Fruit fly (Drosophila melanogaster) whole organism, embryonic: ENCODE measurements around the gene obst-G.

ENCODE experiments used
- CG12299 ChIP-seq: fragments of 200-800 bp; sonication (Bioruptor generic); optimal IDR thresholded peaks from 2 replicates; lab custom pipeline; 2018; ENCODE audit warnings: missing biosample characterization, mild to moderate bottlenecking, missing genetic modification characterization
- CG16813 ChIP-seq: fragments of 200-800 bp; sonication (Bioruptor generic); IDR thresholded peaks from 3 replicates; pipeline ENCODE4 v1.3.6; 2022; ENCODE audit warnings: missing biosample characterization, missing genetic modification characterization; ENCODE audit not compliant: partially characterized antibody
- Dad ChIP-seq: fragments of 200-800 bp; sonication (Bioruptor generic); optimal IDR thresholded peaks from 3 replicates; lab custom pipeline; 2016; ENCODE audit warnings: missing biosample characterization, missing genetic modification characterization
- Dfd ChIP-seq, 2 experiments: fragments of >200 bp; optimal IDR thresholded peaks; 2 replicates each; lab custom pipeline; 2017; ENCODE audit warnings: missing biosample characterization in 2 of 2, missing genetic modification characterization in 2 of 2
- Hr39 ChIP-seq: fragments of >200 bp; optimal IDR thresholded peaks from 2 replicates; lab custom pipeline; 2017
- Lhr ChIP-seq: fragments of 200-800 bp; sonication (Bioruptor generic); optimal IDR thresholded peaks from 3 replicates; lab custom pipeline; 2017; ENCODE audit warnings: mild to moderate bottlenecking, missing biosample characterization, missing genetic modification reagents, missing genetic modification characterization
- Sox102F ChIP-seq: fragments of 200-800 bp; sonication (Bioruptor generic); optimal IDR thresholded peaks from 2 replicates; lab custom pipeline; 2018; ENCODE audit warnings: missing biosample characterization, mild to moderate bottlenecking, missing genetic modification characterization, moderate library complexity
- disco-r ChIP-seq: fragments of 200-800 bp; sonication (Bioruptor generic); optimal IDR thresholded peaks from 2 replicates; lab custom pipeline; 2016; ENCODE audit warnings: missing biosample characterization, missing genetic modification characterization
- fru ChIP-seq: fragments of >200 bp; optimal IDR thresholded peaks from 2 replicates; lab custom pipeline; 2017
- stwl ChIP-seq: fragments of 200-800 bp; sonication (Bioruptor generic); optimal IDR thresholded peaks from 3 replicates; lab custom pipeline; 2018; ENCODE audit warnings: missing biosample characterization, mild to moderate bottlenecking, missing genetic modification characterization, moderate library complexity

DNA sequence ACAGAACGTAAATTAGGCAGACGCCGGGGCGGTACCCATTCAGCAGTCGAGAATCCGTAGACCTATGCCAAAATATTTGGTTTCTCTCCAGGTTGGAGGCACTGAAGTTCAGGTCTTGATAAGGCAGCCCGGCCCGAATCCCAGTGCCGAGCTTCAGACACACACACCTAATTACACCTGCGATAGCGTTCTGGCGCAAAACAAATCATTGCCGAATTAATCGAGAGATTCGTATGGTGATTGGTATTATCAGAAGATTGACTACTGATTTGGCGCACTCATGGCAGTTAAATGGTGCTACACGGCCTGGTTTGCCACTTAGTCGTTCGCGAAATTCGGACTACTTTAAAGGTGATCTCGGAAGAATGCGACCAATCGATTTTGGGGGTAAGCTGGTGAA, 5.8 kb downstream of the obst-G start, which contains the start of gene CG7252:
- no peak for TF ChIP-seq Dfd (GFP tag; optimal IDR thresholded peaks at IDR 0.05; lab: Kevin White, UChicago)
- TF ChIP-seq Dad = no peak
- TF ChIP-seq CG16813 (GFP tag; lab: Robert Waterston, UW) = no peak
- no peak for TF ChIP-seq stwl (tag; lab: Kevin White, UChicago)
- TF ChIP-seq fru (lab: Kevin White, UChicago) = no peak
- TF ChIP-seq Lhr (GFP tag; lab: Kevin White, UChicago) = no peak
- TF ChIP-seq CG12299 (tag; lab: Kevin White, UChicago) = no peak
- no peak for TF ChIP-seq disco-r
- TF ChIP-seq Hr39 (lab: Kevin White, UChicago) = no peak
- no peak for TF ChIP-seq Sox102F (GFP tag; lab: Kevin White, UChicago)
